Worm (Caenorhabditis elegans): Measurements from ENCODE around the gene R11D1.2.

R11D1.2 gene

ce11 chrV:12661619-12662018 is 46.8 kb upstream of the R11D1.2 start, which contains the start of gene W05B10.3:
Gene W05B10.3, minus strand, starts transcription at chrV:12661719.
- TF ChIP-seq grh-1 (GFP tag; IDR thresholded peaks at IDR 0.05) (no peak), Y116A8C.19 (tag; optimal IDR thresholded peaks at IDR 0.05; ENCODE audit: borderline replicate concordance) (no peak), unc-30 (tag; optimal IDR thresholded peaks at IDR 0.05) (no peak), pag-3 (tag; optimal IDR thresholded peaks at IDR 0.05; ENCODE audit: borderline replicate concordance, insufficient read depth) (no peak), fkh-10 (GFP tag; optimal IDR thresholded peaks at IDR 0.05) (no peak), isw-1 (GFP tag; IDR thresholded peaks at IDR 0.05) (no peak), lir-3 (tag; optimal IDR thresholded peaks at IDR 0.05; ENCODE audit: poor library complexity) (no peak), vab-15 (tag; optimal IDR thresholded peaks at IDR 0.05) (no peak), ztf-4 (tag; optimal IDR thresholded peaks at IDR 0.05) (no peak), pqm-1 (tag; optimal IDR thresholded peaks at IDR 0.05) (no peak), aly-2 (tag; optimal IDR thresholded peaks at IDR 0.05) (no peak), nhr-76 (tag; optimal IDR thresholded peaks at IDR 0.05) (no peak), lin-15B (tag; optimal IDR thresholded peaks at IDR 0.05) (no peak), C04F5.9 (tag; optimal IDR thresholded peaks at IDR 0.05) (no peak), nhr-20 (tag; optimal IDR thresholded peaks at IDR 0.05) (no peak), rnt-1 (tag; optimal IDR thresholded peaks at IDR 0.05) (no peak)

DNA sequence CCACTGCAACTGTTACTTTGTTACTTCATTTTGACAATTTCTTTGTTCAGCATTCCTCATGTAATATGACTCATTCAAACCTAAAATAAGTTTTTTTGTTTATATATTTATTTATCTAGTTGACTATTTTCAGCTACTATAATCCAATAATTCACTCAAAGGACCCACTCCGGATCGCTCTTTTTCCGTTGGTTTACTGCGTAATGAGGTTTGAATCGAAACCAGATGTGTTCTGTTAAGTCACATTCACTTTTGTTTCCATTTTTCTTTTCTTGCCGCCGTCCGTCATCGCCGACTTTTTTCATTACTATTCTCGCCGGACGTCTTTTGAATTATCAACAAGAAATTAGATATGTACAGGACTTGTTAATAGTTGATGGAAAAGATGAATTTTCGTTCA is 45.0 kb upstream of the R11D1.2 start:
- TF ChIP-seq blmp-1 (tag; optimal IDR thresholded peaks at IDR 0.05), result peak; percentile 21
- no peak for TF ChIP-seq unc-86 (tag; optimal IDR thresholded peaks at IDR 0.05)
- peak; percentile 60 for TF ChIP-seq fkh-4 (tag; optimal IDR thresholded peaks at IDR 0.05; ENCODE audit: borderline replicate concordance)
- peak; percentile 90 for TF ChIP-seq dsc-1 (tag; optimal IDR thresholded peaks at IDR 0.05)
- TF ChIP-seq sptf-1 (tag; optimal IDR thresholded peaks at IDR 0.05), result no peak

DNA sequence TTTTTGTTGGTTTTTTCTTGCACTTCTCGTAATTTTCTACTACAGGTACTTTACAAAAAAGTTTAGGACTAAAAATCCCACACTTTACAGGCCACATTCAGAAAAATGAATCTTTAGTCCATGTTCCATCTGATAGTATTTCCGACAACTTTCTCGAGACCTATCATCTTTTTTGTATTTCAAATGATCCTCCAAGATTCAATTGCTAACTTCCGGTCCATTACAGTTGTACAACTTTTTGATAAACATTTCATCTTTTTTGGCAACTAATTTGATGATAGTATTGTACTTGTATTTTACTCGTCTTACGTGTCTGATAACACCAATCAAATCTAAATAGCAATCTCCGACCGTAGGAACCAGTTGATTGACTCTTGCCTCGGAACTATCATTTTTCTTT is 41.0 kb upstream of the R11D1.2 start:
- TF ChIP-seq swsn-7 (tag; optimal IDR thresholded peaks at IDR 0.05) (no peak), nhr-77 (tag; optimal IDR thresholded peaks at IDR 0.05) (no peak), hlh-4 (tag; optimal IDR thresholded peaks at IDR 0.05) (no peak), lin-15B (tag; optimal IDR thresholded peaks at IDR 0.05) (no peak), nhr-20 (tag; optimal IDR thresholded peaks at IDR 0.05) (peak; percentile 25), elt-2 (tag; optimal IDR thresholded peaks at IDR 0.05) (no peak), ets-5 (GFP tag; IDR thresholded peaks at IDR 0.05) (no peak), blmp-1 (tag; optimal IDR thresholded peaks at IDR 0.05) (peak; percentile 35), pqm-1 (tag; optimal IDR thresholded peaks at IDR 0.05) (no peak), lin-14 (GFP tag; optimal IDR thresholded peaks at IDR 0.05) (peak; percentile 51), lir-3 (tag; optimal IDR thresholded peaks at IDR 0.05; ENCODE audit: poor library complexity) (no peak), elt-3 (tag; optimal IDR thresholded peaks at IDR 0.05) (peak in 3 of 6 experiments; percentile 37 to 57 (median 40)), nhr-237 (tag; optimal IDR thresholded peaks at IDR 0.05) (no peak), nhr-85 (tag) (peak; percentile 65), pag-3 (tag; optimal IDR thresholded peaks at IDR 0.05; ENCODE audit: borderline replicate concordance, insufficient read depth) (no peak), snpc-4 (tag; optimal IDR thresholded peaks at IDR 0.05) (no peak), ztf-11 (tag; optimal IDR thresholded peaks at IDR 0.05) (no peak), ceh-8 (GFP tag; optimal IDR thresholded peaks at IDR 0.05) (no peak), fkh-10 (GFP tag; optimal IDR thresholded peaks at IDR 0.05) (no peak), irx-1 (tag; optimal IDR thresholded peaks at IDR 0.05) (no peak)

DNA sequence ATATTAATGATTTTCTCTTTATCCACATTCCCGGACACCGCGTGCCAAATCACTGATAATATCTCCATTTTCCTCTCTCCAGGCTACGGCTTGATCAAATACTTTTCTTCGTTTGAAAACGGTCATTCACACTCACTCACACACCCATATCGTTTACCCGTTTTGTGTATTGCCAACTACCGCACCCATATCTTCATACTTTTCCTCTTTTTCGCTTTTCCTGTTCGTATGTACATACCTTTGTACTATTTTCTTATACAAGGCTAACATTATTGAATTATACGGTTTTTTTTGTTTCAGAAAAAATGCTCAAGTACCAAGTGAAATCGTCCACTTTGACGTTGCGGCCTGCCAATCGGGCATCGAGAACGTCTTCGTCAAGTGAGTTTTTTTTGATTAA is 40.5 kb upstream of the R11D1.2 start, which contains the start of gene W05B10.4:
Gene W05B10.4, plus strand, starts transcription at position 301 of the 400 bp plus-strand sequence.
- TF ChIP-seq ets-5 (GFP tag; IDR thresholded peaks at IDR 0.05) (no peak), blmp-1 (tag; optimal IDR thresholded peaks at IDR 0.05) (peak; percentile 5)

DNA sequence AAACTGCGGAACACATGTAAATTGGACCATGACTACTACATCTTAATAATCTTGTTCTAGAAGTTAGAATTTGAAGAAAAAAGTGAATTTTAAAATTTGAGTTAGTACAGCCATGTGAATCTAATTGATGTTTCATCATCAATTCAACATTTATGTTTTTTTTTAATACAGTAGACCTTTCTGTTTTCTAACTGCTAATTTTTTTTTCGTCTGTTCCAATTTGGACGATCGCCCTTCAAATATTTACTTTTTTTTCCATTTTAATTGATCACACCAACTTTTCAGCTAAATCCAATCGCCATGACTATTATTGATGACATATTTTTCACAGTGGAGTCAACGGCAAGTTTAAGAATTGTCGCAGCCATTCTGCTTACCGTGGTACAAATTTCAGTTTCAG is 37.8 kb upstream of the R11D1.2 start, which contains the start of gene srx-116:
Gene srx-116, plus strand, starts transcription at position 301 of the 400 bp plus-strand sequence.
- TF ChIP-seq jun-1 (tag; optimal IDR thresholded peaks at IDR 0.05), result no peak
